Worm (Caenorhabditis elegans) whole organism, L4 larva: ENCODE data around the gene garr-1.

Experiments used
- R02D3.7 ChIP-seq: fragments of 150-350 bp; sonication (generic microtip); optimal IDR thresholded peaks from 3 replicates; lab custom pipeline; 2014; ENCODE audit warnings: missing biosample characterization, missing genetic modification characterization
- dpl-1 ChIP-seq: fragments of 150-350 bp; optimal IDR thresholded peaks from 2 replicates; lab custom pipeline; 2014; ENCODE audit warnings: missing biosample characterization, missing genetic modification reagents, missing genetic modification characterization
- lin-13 ChIP-seq: fragments of 150-350 bp; optimal IDR thresholded peaks from 2 replicates; lab custom pipeline; 2014; ENCODE audit warnings: missing biosample characterization, missing genetic modification reagents, missing genetic modification characterization
- lin-39 ChIP-seq: fragments of 150-350 bp; optimal IDR thresholded peaks from 2 replicates; lab custom pipeline; 2014; ENCODE audit warnings: missing biosample characterization, missing genetic modification reagents, missing genetic modification characterization
- mdl-1 ChIP-seq, 2 experiments: fragments of 150-350 bp in 1 of 2; sonication (generic microtip) in 1 of 2; optimal IDR thresholded peaks; 2 replicates each; lab custom pipeline; 2014 to 2017; ENCODE audit warnings: missing biosample characterization in 2 of 2, missing genetic modification characterization in 2 of 2
- nhr-48 ChIP-seq: sonication (generic microtip); optimal IDR thresholded peaks from 2 replicates; lab custom pipeline; 2016; ENCODE audit warnings: mild to moderate bottlenecking, missing genetic modification characterization, missing compliant biosample characterization
- pha-4 ChIP-seq, 2 experiments: fragments of 150-350 bp in 1 of 2; fragments of 200-800 bp in 1 of 2; sonication (Bioruptor generic) in 1 of 2; IDR thresholded peaks in 1 of 2; optimal IDR thresholded peaks in 1 of 2; 2 replicates each; pipeline versions ENCODE4 v1.3.6 to Lab custom; 2014 to 2022; ENCODE audit warnings: missing genetic modification characterization in 2 of 2, missing genetic modification reagents in 2 of 2, missing biosample characterization in 1 of 2, missing compliant biosample characterization in 1 of 2
- unc-39 ChIP-seq: sonication (generic microtip); optimal IDR thresholded peaks from 2 replicates; lab custom pipeline; 2017; ENCODE audit warnings: missing biosample characterization, missing genetic modification characterization
- zag-1 ChIP-seq: fragments of 150-350 bp; optimal IDR thresholded peaks from 2 replicates; lab custom pipeline; 2014; ENCODE audit warnings: missing biosample characterization, missing genetic modification characterization

ce11 chrIV:426597-426996, 629 bp downstream of the garr-1 start:
- TF ChIP-seq pha-4 (GFP tag; IDR thresholded peaks at IDR 0.05; lab: Robert Waterston, UW) (no peak), pha-4 (tag; optimal IDR thresholded peaks at IDR 0.05; lab: Kevin White, UChicago) (no peak), unc-39 (tag; lab: Kevin White, UChicago) (no peak), zag-1 (no peak), dpl-1 (GFP tag; lab: Kevin White, UChicago) (no peak), mdl-1 (tag; optimal IDR thresholded peaks at IDR 0.05; lab: Kevin White, UChicago) (no peak), nhr-48 (tag; lab: Kevin White, UChicago) (no peak), lin-39 (tag; lab: Kevin White, UChicago) (no peak), lin-13 (GFP tag; lab: Kevin White, UChicago) (no peak), R02D3.7 (tag; lab: Kevin White, UChicago) (no peak)
